Fruit fly (Drosophila melanogaster) whole organism, embryonic: ENCODE measurements around the gene Ada1-2.

ENCODE experiments used
- Abd-B ChIP-seq: fragments of 200-800 bp; sonication (Bioruptor generic); optimal IDR thresholded peaks from 2 replicates; lab custom pipeline; 2018; ENCODE audit warnings: missing biosample characterization, mild to moderate bottlenecking, missing genetic modification characterization, moderate library complexity
- CG10979 ChIP-seq: fragments of 200-800 bp; sonication (Bioruptor generic); optimal IDR thresholded peaks from 2 replicates; lab custom pipeline; 2018; ENCODE audit warnings: missing biosample characterization, mild to moderate bottlenecking, missing genetic modification characterization, moderate library complexity
- CG12236 ChIP-seq: fragments of 200-800 bp; sonication (Bioruptor generic); optimal IDR thresholded peaks from 2 replicates; lab custom pipeline; 2016; ENCODE audit warnings: missing biosample characterization, missing genetic modification characterization
- CG13894 ChIP-seq: fragments of 200-800 bp; sonication (Bioruptor generic); optimal IDR thresholded peaks from 3 replicates; lab custom pipeline; 2018; ENCODE audit warnings: missing biosample characterization, mild to moderate bottlenecking, missing genetic modification characterization, moderate library complexity
- CG14860 ChIP-seq: fragments of 200-800 bp; sonication (Bioruptor generic); IDR thresholded peaks from 3 replicates; pipeline ENCODE4 v1.3.6; 2022; ENCODE audit warnings: missing biosample characterization, missing genetic modification characterization; ENCODE audit not compliant: partially characterized antibody
- CG17612 ChIP-seq: fragments of 200-800 bp; sonication (Bioruptor generic); IDR thresholded peaks from 2 replicates; pipeline ENCODE4 v1.3.6; 2022; ENCODE audit warnings: missing biosample characterization, missing genetic modification characterization
- CG17829 ChIP-seq: fragments of 200-800 bp; optimal IDR thresholded peaks from 2 replicates; lab custom pipeline; 2019; ENCODE audit warnings: missing biosample characterization, mild to moderate bottlenecking, missing genetic modification characterization, moderate library complexity
- CG18476 ChIP-seq: fragments of 200-800 bp; sonication (Bioruptor generic); optimal IDR thresholded peaks from 2 replicates; lab custom pipeline; 2016; ENCODE audit warnings: missing biosample characterization, mild to moderate bottlenecking, missing genetic modification characterization
- CG2116 ChIP-seq: fragments of 200-800 bp; sonication (Bioruptor generic); optimal IDR thresholded peaks from 3 replicates; lab custom pipeline; 2018; ENCODE audit warnings: missing biosample characterization, mild to moderate bottlenecking, missing genetic modification characterization
- CG30403 ChIP-seq: fragments of 200-800 bp; sonication (Bioruptor generic); optimal IDR thresholded peaks from 3 replicates; lab custom pipeline; 2016; ENCODE audit warnings: missing biosample characterization, missing genetic modification characterization
- CG30431 ChIP-seq: fragments of 200-800 bp; sonication (Bioruptor generic); optimal IDR thresholded peaks from 2 replicates; lab custom pipeline; 2017; ENCODE audit warnings: missing biosample characterization, missing genetic modification characterization
- CG4820 ChIP-seq: fragments of 200-800 bp; sonication (Bioruptor generic); optimal IDR thresholded peaks from 3 replicates; lab custom pipeline; 2016; ENCODE audit warnings: missing biosample characterization, missing genetic modification characterization
- CG6254 ChIP-seq: fragments of 200-800 bp; sonication (Bioruptor generic); optimal IDR thresholded peaks from 3 replicates; lab custom pipeline; 2017; ENCODE audit warnings: mild to moderate bottlenecking, missing biosample characterization, missing genetic modification reagents, missing genetic modification characterization
- CG7271 ChIP-seq: fragments of 200-800 bp; sonication (Bioruptor generic); optimal IDR thresholded peaks from 2 replicates; lab custom pipeline; 2018; ENCODE audit warnings: missing biosample characterization, mild to moderate bottlenecking, missing genetic modification characterization, moderate library complexity
- CG9817 ChIP-seq: fragments of 200-800 bp; sonication (Bioruptor generic); optimal IDR thresholded peaks from 2 replicates; lab custom pipeline; 2018; ENCODE audit warnings: missing biosample characterization, mild to moderate bottlenecking, missing genetic modification characterization, moderate library complexity
- CrebB ChIP-seq: fragments of 200-800 bp; sonication (Bioruptor generic); optimal IDR thresholded peaks from 3 replicates; lab custom pipeline; 2018; ENCODE audit warnings: missing biosample characterization, mild to moderate bottlenecking, missing genetic modification characterization
- Dfd ChIP-seq, 2 experiments: fragments of >200 bp; optimal IDR thresholded peaks; 2 replicates each; lab custom pipeline; 2017; ENCODE audit warnings: missing biosample characterization in 2 of 2, missing genetic modification characterization in 2 of 2
- Doc2 ChIP-seq: fragments of 200-800 bp; sonication (Bioruptor generic); IDR thresholded peaks from 2 replicates; pipeline ENCODE4 v1.3.6; 2022; ENCODE audit warnings: missing biosample characterization, missing genetic modification characterization
- Drgx ChIP-seq: fragments of 200-800 bp; sonication (Bioruptor generic); IDR thresholded peaks from 2 replicates; pipeline ENCODE4 v1.3.6; 2022; ENCODE audit warnings: missing biosample characterization, missing genetic modification characterization
- Hey ChIP-seq: fragments of 200-800 bp; sonication (Bioruptor generic); optimal IDR thresholded peaks from 3 replicates; lab custom pipeline; 2018; ENCODE audit warnings: missing biosample characterization, mild to moderate bottlenecking, missing genetic modification characterization
- Hmr ChIP-seq: fragments of 200-800 bp; sonication (Bioruptor generic); optimal IDR thresholded peaks from 3 replicates; lab custom pipeline; 2017; ENCODE audit warnings: mild to moderate bottlenecking, missing biosample characterization, missing genetic modification reagents, missing genetic modification characterization
- Myb ChIP-seq: fragments of 200-800 bp; sonication (Bioruptor generic); optimal IDR thresholded peaks from 2 replicates; lab custom pipeline; 2016; ENCODE audit warnings: missing biosample characterization, missing genetic modification characterization
- Optix ChIP-seq: fragments of 200-800 bp; sonication (Bioruptor generic); IDR thresholded peaks from 3 replicates; pipeline ENCODE4 v1.3.6; 2022; ENCODE audit warnings: missing biosample characterization, missing genetic modification characterization
- Ptx1 ChIP-seq: fragments of 200-800 bp; sonication (Bioruptor generic); IDR thresholded peaks from 2 replicates; pipeline ENCODE4 v1.3.6; 2022; ENCODE audit warnings: missing biosample characterization, missing genetic modification characterization
- Sry-δ ChIP-seq: fragments of 200-800 bp; sonication (Bioruptor generic); optimal IDR thresholded peaks from 2 replicates; lab custom pipeline; 2016; ENCODE audit warnings: missing biosample characterization, missing genetic modification characterization
- Trl ChIP-seq, 3 experiments: fragments of >200 bp in 2 of 3; fragments of 200-800 bp in 1 of 3; sonication (Bioruptor generic) in 1 of 3; optimal IDR thresholded peaks; 2 replicates in 1 of 3; 3 replicates in 2 of 3; lab custom pipeline; 2016 to 2017; ENCODE audit warnings: missing biosample characterization in 1 of 3, missing genetic modification characterization in 1 of 3
- Vsx1 ChIP-seq: fragments of 200-800 bp; sonication (Bioruptor generic); optimal IDR thresholded peaks from 2 replicates; lab custom pipeline; 2017; ENCODE audit warnings: missing biosample characterization, mild to moderate bottlenecking, missing genetic modification characterization, missing genetic modification reagents
- amos ChIP-seq: fragments of 200-800 bp; sonication (Bioruptor generic); IDR thresholded peaks from 2 replicates; pipeline ENCODE4 v1.3.6; 2022; ENCODE audit warnings: missing biosample characterization, missing genetic modification characterization; ENCODE audit not compliant: partially characterized antibody
- ap ChIP-seq: fragments of 200-800 bp; sonication (Bioruptor generic); IDR thresholded peaks from 2 replicates; pipeline ENCODE4 v1.3.6; 2022; ENCODE audit warnings: missing biosample characterization, missing genetic modification characterization
- dmrt11E ChIP-seq: fragments of 200-800 bp; sonication (Bioruptor generic); optimal IDR thresholded peaks from 3 replicates; lab custom pipeline; 2018; ENCODE audit warnings: missing biosample characterization, mild to moderate bottlenecking, missing genetic modification characterization, moderate library complexity
- dysf ChIP-seq: fragments of 200-800 bp; sonication (Bioruptor generic); IDR thresholded peaks from 3 replicates; pipeline ENCODE4 v1.3.6; 2022; ENCODE audit warnings: missing biosample characterization, missing genetic modification characterization
- eve ChIP-seq, 2 experiments: fragments of >200 bp; optimal IDR thresholded peaks; 2 replicates each; lab custom pipeline; 2017; ENCODE audit warnings: missing biosample characterization in 2 of 2, missing genetic modification characterization in 2 of 2
- knrl ChIP-seq: fragments of 200-800 bp; sonication (Bioruptor generic); IDR thresholded peaks from 3 replicates; pipeline ENCODE4 v1.3.6; 2022; ENCODE audit warnings: missing biosample characterization, missing genetic modification characterization; ENCODE audit not compliant: partially characterized antibody
- lov ChIP-seq, 2 experiments: fragments of 200-800 bp in 1 of 2; fragments of >200 bp in 1 of 2; sonication (Bioruptor generic) in 1 of 2; IDR thresholded peaks in 1 of 2; optimal IDR thresholded peaks in 1 of 2; 2 replicates in 1 of 2; 3 replicates in 1 of 2; pipeline versions ENCODE4 v1.3.6 to Lab custom; 2017 to 2022; ENCODE audit warnings: missing biosample characterization in 1 of 2, missing genetic modification characterization in 1 of 2
- pnt ChIP-seq: fragments of 200-800 bp; sonication (Bioruptor generic); optimal IDR thresholded peaks from 3 replicates; lab custom pipeline; 2016; ENCODE audit warnings: missing biosample characterization, missing genetic modification characterization
- prd ChIP-seq, 3 experiments: fragments of >200 bp in 2 of 3; fragments of 200-800 bp in 1 of 3; sonication (Bioruptor generic) in 1 of 3; optimal IDR thresholded peaks in 2 of 3; IDR thresholded peaks in 1 of 3; 2 replicates in 2 of 3; 3 replicates in 1 of 3; pipeline versions ENCODE4 v1.3.6 to Lab custom; 2017 to 2022; ENCODE audit warnings: missing biosample characterization in 1 of 3, missing genetic modification characterization in 1 of 3
- pros ChIP-seq: fragments of 200-800 bp; sonication (Bioruptor generic); optimal IDR thresholded peaks from 3 replicates; lab custom pipeline; 2019; ENCODE audit warnings: missing biosample characterization, mild to moderate bottlenecking, missing genetic modification characterization, moderate library complexity
- row ChIP-seq: fragments of 200-800 bp; sonication (Bioruptor generic); IDR thresholded peaks from 3 replicates; pipeline ENCODE4 v1.3.6; 2022; ENCODE audit warnings: missing biosample characterization, missing genetic modification characterization
- sens ChIP-seq: fragments of 200-800 bp; sonication (Bioruptor generic); peaks from one replicate; lab custom pipeline; 2016; ENCODE audit warnings: missing biosample characterization, missing genetic modification characterization
- vfl ChIP-seq: fragments of 200-800 bp; sonication (Bioruptor generic); optimal IDR thresholded peaks from 2 replicates; lab custom pipeline; 2016; ENCODE audit warnings: missing biosample characterization, missing genetic modification characterization
- wek ChIP-seq: fragments of 200-800 bp; sonication (Bioruptor generic); optimal IDR thresholded peaks from 3 replicates; lab custom pipeline; 2018; ENCODE audit warnings: missing biosample characterization, mild to moderate bottlenecking, missing genetic modification characterization, moderate library complexity
- z ChIP-seq: fragments of 200-800 bp; sonication (Bioruptor generic); IDR thresholded peaks from 3 replicates; pipeline ENCODE4 v1.3.6; 2022; ENCODE audit warnings: missing biosample characterization, missing genetic modification characterization
- zen ChIP-seq: fragments of 200-800 bp; sonication (Bioruptor generic); optimal IDR thresholded peaks from 3 replicates; lab custom pipeline; 2018; ENCODE audit warnings: missing biosample characterization, mild to moderate bottlenecking, missing genetic modification characterization, moderate library complexity

Ada1-2 gene

dm6 chr2L:11968581-11969272 is 24.0 kb upstream of the Ada1-2 start (continued):
- TF ChIP-seq pnt (GFP tag; lab: Kevin White, UChicago): no peak
- TF ChIP-seq pros (GFP tag; lab: Kevin White, UChicago): peak; percentile 10
- TF ChIP-seq ap (GFP tag; lab: Robert Waterston, UW): no peak
- TF ChIP-seq Trl (optimal IDR thresholded peaks at IDR 0.05; lab: Kevin White, UChicago): peak in 1 of 2 experiments; percentile 21
- TF ChIP-seq Trl (GFP tag; optimal IDR thresholded peaks at IDR 0.05; lab: Kevin White, UChicago): no peak
- TF ChIP-seq, all 482 proteins: peak for 10

dm6 chr2L:11969424-11969823 is 23.3 kb upstream of the Ada1-2 start:
- TF ChIP-seq Abd-B (GFP tag; lab: Kevin White, UChicago): no peak
- peak; percentile 53 for TF ChIP-seq CG13894
- TF ChIP-seq, all 482 proteins: peak for 1

dm6 chr2L:11970343-11970742 is 22.4 kb upstream of the Ada1-2 start:
- TF ChIP-seq CG17612 (GFP tag; lab: Robert Waterston, UW): no peak
- TF ChIP-seq CG4820: peak; percentile 9
- no peak for TF ChIP-seq dysf (GFP tag; lab: Robert Waterston, UW)
- no peak for TF ChIP-seq amos
- TF ChIP-seq sens (GFP tag; lab: Kevin White, UChicago): peak; percentile 75
- TF ChIP-seq dmrt11E (tag; lab: Kevin White, UChicago): no peak
- no peak for TF ChIP-seq zen
- TF ChIP-seq CrebB (tag; lab: Kevin White, UChicago): no peak
- TF ChIP-seq eve (GFP tag; optimal IDR thresholded peaks at IDR 0.05; lab: Kevin White, UChicago): peak in 1 of 2 experiments; percentile 76
- no peak for TF ChIP-seq Hey (tag; lab: Kevin White, UChicago)
- TF ChIP-seq CG6254: no peak
- no peak for TF ChIP-seq wek
- TF ChIP-seq z (GFP tag; lab: Robert Waterston, UW): peak; percentile 69; the same call in 2 of the 3 replicates

- TF ChIP-seq Hmr (GFP tag; lab: Kevin White, UChicago): peak; percentile 56
- TF ChIP-seq Dfd (GFP tag; optimal IDR thresholded peaks at IDR 0.05; lab: Kevin White, UChicago): no peak
- no peak for TF ChIP-seq CG18476
- TF ChIP-seq CG7271 (tag; lab: Kevin White, UChicago): no peak
- TF ChIP-seq Doc2 (GFP tag; lab: Robert Waterston, UW): no peak
- no peak for TF ChIP-seq CG12236 (GFP tag; lab: Kevin White, UChicago)
- TF ChIP-seq lov (optimal IDR thresholded peaks at IDR 0.05; lab: Kevin White, UChicago): no peak
- 0 out of 3 replicates have a peak, but pooled peaks have one; percentile 43 for TF ChIP-seq lov (GFP tag; IDR thresholded peaks at IDR 0.05; lab: Robert Waterston, UW)
- TF ChIP-seq Drgx (GFP tag; lab: Robert Waterston, UW): 0 out of 2 replicates have a peak, but pooled peaks have one; percentile 18
- peak; percentile 40; the same call in 2 of the 3 replicates for TF ChIP-seq row
- TF ChIP-seq Optix (GFP tag; lab: Robert Waterston, UW): 0 out of 3 replicates have a peak, but pooled peaks have one; percentile 35
- TF ChIP-seq CG10979 (tag; lab: Kevin White, UChicago): no peak
- TF ChIP-seq prd (optimal IDR thresholded peaks at IDR 0.05; lab: Kevin White, UChicago): no peak
- 0 out of 3 replicates have a peak, but pooled peaks have one; percentile 14 for TF ChIP-seq prd (GFP tag; IDR thresholded peaks at IDR 0.05; lab: Robert Waterston, UW)
- no peak for TF ChIP-seq CG30403
- no peak for TF ChIP-seq Myb
- no peak for TF ChIP-seq CG9817 (tag; lab: Kevin White, UChicago)
- peak; percentile 43; the same call in 1 of the 3 replicates for TF ChIP-seq knrl
- TF ChIP-seq CG17829 (tag; lab: Kevin White, UChicago): peak; percentile 1
- 0 out of 3 replicates have a peak, but pooled peaks have one; percentile 33 for TF ChIP-seq CG14860 (GFP tag; lab: Robert Waterston, UW)
- no peak for TF ChIP-seq CG2116 (GFP tag; lab: Kevin White, UChicago)
- TF ChIP-seq Vsx1 (GFP tag; lab: Kevin White, UChicago): peak; percentile 98
- TF ChIP-seq Ptx1: 0 out of 2 replicates have a peak, but pooled peaks have one; percentile 34
- no peak for TF ChIP-seq Sry-δ (GFP tag; lab: Kevin White, UChicago)
- TF ChIP-seq vfl (GFP tag; lab: Kevin White, UChicago): no peak
- no peak for TF ChIP-seq CG30431 (GFP tag; lab: Kevin White, UChicago)
Observed at dm6 chr2L:11970853-11971397, 21.8 kb upstream of the Ada1-2 start.
